Worm (Caenorhabditis elegans) whole organism, L4 larva: ENCODE measurements around the gene C37C3.2.

Experiments
- ceh-82 ChIP-seq: sonication (generic microtip); optimal IDR thresholded peaks from 2 replicates; lab custom pipeline; 2017; ENCODE audit warnings: missing biosample characterization, missing genetic modification characterization
- hlh-11 ChIP-seq: fragments of 200-800 bp; sonication (Bioruptor generic); optimal IDR thresholded peaks from 2 replicates; lab custom pipeline; 2018; ENCODE audit warnings: mild to moderate bottlenecking, missing genetic modification characterization, missing compliant biosample characterization
- nhr-6 ChIP-seq: fragments of 150-350 bp; optimal IDR thresholded peaks from 2 replicates; lab custom pipeline; 2014; ENCODE audit warnings: missing biosample characterization, missing genetic modification characterization
- spr-3 ChIP-seq: fragments of 200-800 bp; sonication (Bioruptor generic); optimal IDR thresholded peaks from 2 replicates; lab custom pipeline; 2018; ENCODE audit warnings: mild to moderate bottlenecking, missing genetic modification characterization, missing compliant biosample characterization

- TF ChIP-seq spr-3 (GFP tag; lab: Kevin White, UChicago) (no peak), hlh-11 (tag; lab: Kevin White, UChicago) (peak; percentile 54), ceh-82 (tag; lab: Kevin White, UChicago) (no peak), nhr-6 (tag; lab: Kevin White, UChicago) (peak; percentile 9)
Measured at ce11 chrV:7888036-7888435, 32.3 kb downstream of the C37C3.2 start.
